Worm (Caenorhabditis elegans) whole organism, late embryonic: ENCODE results near the gene Y46E12A.5.

ENCODE experiments used
- C38D4.7 ChIP-seq: fragments of 200-800 bp; sonication (Bioruptor generic); optimal IDR thresholded peaks from 2 replicates; lab custom pipeline; 2018; ENCODE audit warnings: mild to moderate bottlenecking, missing genetic modification characterization, moderate library complexity, missing compliant biosample characterization
- F13H6.1 ChIP-seq: sonication (generic microtip); optimal IDR thresholded peaks from 2 replicates; lab custom pipeline; 2016; ENCODE audit warnings: missing genetic modification characterization, missing compliant biosample characterization
- K09A11.1 ChIP-seq: sonication (generic microtip); optimal IDR thresholded peaks from 2 replicates; lab custom pipeline; 2017; ENCODE audit warnings: antibody characterized with exemption, mild to moderate bottlenecking, missing genetic modification characterization, missing compliant biosample characterization; ENCODE audit not compliant: insufficient read depth
- ahr-1 ChIP-seq: sonication (generic microtip); optimal IDR thresholded peaks from 2 replicates; lab custom pipeline; 2016; ENCODE audit warnings: missing genetic modification characterization, missing compliant biosample characterization
- ama-1 ChIP-seq: fragments of 150-350 bp; optimal IDR thresholded peaks from 2 replicates; lab custom pipeline; 2014
- ceh-19 ChIP-seq: fragments of 200-800 bp; sonication (Bioruptor generic); optimal IDR thresholded peaks from 2 replicates; lab custom pipeline; 2018; ENCODE audit warnings: mild to moderate bottlenecking, missing genetic modification characterization, missing compliant biosample characterization
- ceh-24 ChIP-seq: sonication (generic microtip); optimal IDR thresholded peaks from 2 replicates; lab custom pipeline; 2016; ENCODE audit warnings: mild to moderate bottlenecking, missing genetic modification characterization, missing compliant biosample characterization
- ceh-31 ChIP-seq: sonication (generic microtip); optimal IDR thresholded peaks from 2 replicates; lab custom pipeline; 2016; ENCODE audit warnings: missing genetic modification characterization, missing compliant biosample characterization
- ceh-34 ChIP-seq: sonication (generic microtip); optimal IDR thresholded peaks from 2 replicates; lab custom pipeline; 2016; ENCODE audit warnings: mild to moderate bottlenecking, missing genetic modification characterization, missing compliant biosample characterization
- ceh-6 ChIP-seq: fragments of 200-800 bp; sonication (Bioruptor generic); optimal IDR thresholded peaks from 2 replicates; lab custom pipeline; 2018; ENCODE audit warnings: mild to moderate bottlenecking, missing genetic modification characterization, missing compliant biosample characterization
- dmd-4 ChIP-seq: sonication (generic microtip); optimal IDR thresholded peaks from 2 replicates; lab custom pipeline; 2016; ENCODE audit warnings: borderline replicate concordance, missing genetic modification characterization, missing compliant biosample characterization
- dve-1 ChIP-seq: sonication (generic microtip); optimal IDR thresholded peaks from 2 replicates; lab custom pipeline; 2017; ENCODE audit warnings: antibody characterized with exemption, mild to moderate bottlenecking, missing genetic modification characterization, missing compliant biosample characterization
- ets-4 ChIP-seq: sonication (generic microtip); optimal IDR thresholded peaks from 2 replicates; lab custom pipeline; 2016; ENCODE audit warnings: missing genetic modification characterization, missing compliant biosample characterization
- fax-1 ChIP-seq: sonication (generic microtip); optimal IDR thresholded peaks from 2 replicates; lab custom pipeline; 2016; ENCODE audit warnings: missing genotype, missing genetic modification characterization, missing compliant biosample characterization
- hlh-15 ChIP-seq: sonication (generic microtip); optimal IDR thresholded peaks from 2 replicates; lab custom pipeline; 2016; ENCODE audit warnings: missing genetic modification characterization, missing compliant biosample characterization
- hlh-30 ChIP-seq: sonication (generic microtip); optimal IDR thresholded peaks from 2 replicates; lab custom pipeline; 2017; ENCODE audit warnings: antibody characterized with exemption, missing genetic modification characterization, missing compliant biosample characterization; ENCODE audit not compliant: insufficient read depth
- hlh-8 ChIP-seq: sonication (generic microtip); optimal IDR thresholded peaks from 2 replicates; lab custom pipeline; 2016; ENCODE audit warnings: missing genotype, missing genetic modification characterization, missing compliant biosample characterization
- lim-6 ChIP-seq: sonication (generic microtip); optimal IDR thresholded peaks from 2 replicates; lab custom pipeline; 2016; ENCODE audit warnings: missing genetic modification characterization, missing compliant biosample characterization
- lin-11 ChIP-seq: fragments of 200-800 bp; sonication (Bioruptor generic); optimal IDR thresholded peaks from 2 replicates; lab custom pipeline; 2018; ENCODE audit warnings: mild to moderate bottlenecking, missing genetic modification characterization, missing compliant biosample characterization
- nhr-11 ChIP-seq: fragments of 150-350 bp; optimal IDR thresholded peaks from 2 replicates; lab custom pipeline; 2014; ENCODE audit warnings: missing biosample characterization, missing genetic modification characterization
- nhr-232 ChIP-seq: sonication (generic microtip); optimal IDR thresholded peaks from 2 replicates; lab custom pipeline; 2016; ENCODE audit warnings: missing genetic modification characterization, missing compliant biosample characterization
- odd-2 ChIP-seq: sonication (generic microtip); optimal IDR thresholded peaks from 2 replicates; lab custom pipeline; 2017; ENCODE audit warnings: antibody characterized with exemption, mild to moderate bottlenecking, missing genetic modification characterization, missing compliant biosample characterization
- pag-3 ChIP-seq: sonication (generic microtip); optimal IDR thresholded peaks from 2 replicates; lab custom pipeline; 2016; ENCODE audit warnings: missing compliant biosample characterization, missing genetic modification characterization, borderline replicate concordance
- pha-2 ChIP-seq: sonication (generic microtip); optimal IDR thresholded peaks from 2 replicates; lab custom pipeline; 2017; ENCODE audit warnings: mild to moderate bottlenecking, missing genetic modification characterization, missing compliant biosample characterization
- pha-4 ChIP-seq: fragments of 150-350 bp; optimal IDR thresholded peaks from 2 replicates; lab custom pipeline; 2018; ENCODE audit warnings: missing biosample characterization, missing genetic modification reagents, missing genetic modification characterization
- pros-1 ChIP-seq: fragments of 150-350 bp; optimal IDR thresholded peaks from 2 replicates; lab custom pipeline; 2014; ENCODE audit warnings: missing biosample characterization, missing genetic modification reagents, missing genetic modification characterization
- ref-2 ChIP-seq: sonication (generic microtip); optimal IDR thresholded peaks from 2 replicates; lab custom pipeline; 2016; ENCODE audit warnings: missing genetic modification characterization, missing compliant biosample characterization
- rnt-1 ChIP-seq: sonication (generic microtip); optimal IDR thresholded peaks from 2 replicates; lab custom pipeline; 2016; ENCODE audit warnings: missing genetic modification characterization, missing compliant biosample characterization
- sox-2 ChIP-seq: fragments of 200-800 bp; sonication (Bioruptor generic); IDR thresholded peaks from 2 replicates; pipeline ENCODE4 v1.3.6; 2022; ENCODE audit warnings: missing genetic modification reagents, missing genetic modification characterization, missing compliant biosample characterization
- sox-4 ChIP-seq: sonication (generic microtip); optimal IDR thresholded peaks from 2 replicates; lab custom pipeline; 2017; ENCODE audit warnings: mild to moderate bottlenecking, missing genetic modification characterization, inconsistent platforms, missing compliant biosample characterization
- tbx-7 ChIP-seq: sonication (generic microtip); optimal IDR thresholded peaks from 2 replicates; lab custom pipeline; 2016; ENCODE audit warnings: missing genotype, missing genetic modification characterization, missing compliant biosample characterization
- ttx-3 ChIP-seq: sonication (generic microtip); optimal IDR thresholded peaks from 2 replicates; lab custom pipeline; 2016; ENCODE audit warnings: missing genetic modification reagents, missing genetic modification characterization, missing compliant biosample characterization
- unc-42 ChIP-seq: sonication (generic microtip); optimal IDR thresholded peaks from 2 replicates; lab custom pipeline; 2016; ENCODE audit warnings: missing genotype, missing genetic modification characterization, missing compliant biosample characterization
- unc-86 ChIP-seq: sonication (generic microtip); optimal IDR thresholded peaks from 2 replicates; lab custom pipeline; 2016; ENCODE audit warnings: missing genetic modification characterization, missing compliant biosample characterization
- ztf-16 ChIP-seq: sonication (generic microtip); optimal IDR thresholded peaks from 2 replicates; lab custom pipeline; 2017; ENCODE audit warnings: missing genetic modification characterization, missing compliant biosample characterization

Gene Y46E12A.5

DNA sequence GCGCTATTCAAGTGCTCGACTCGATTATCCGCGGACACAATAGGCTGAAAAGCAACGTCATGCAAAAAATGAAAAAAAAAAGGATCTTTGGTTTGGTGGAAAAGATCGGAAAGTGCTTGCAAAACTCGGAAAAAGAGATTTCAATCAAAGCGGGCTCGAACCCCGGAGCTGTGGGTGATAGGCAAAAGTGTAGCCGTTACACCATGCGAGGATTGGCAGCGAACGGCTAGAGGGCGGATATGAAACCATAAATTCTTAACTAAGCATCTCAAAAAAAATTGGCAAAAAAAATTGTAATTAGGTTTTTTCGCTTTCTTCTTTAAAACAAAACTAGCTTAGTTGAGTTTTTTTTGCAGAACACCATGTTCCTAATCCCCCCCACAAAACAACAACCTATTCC, 13.6 kb downstream of the Y46E12A.5 start:
- TF ChIP-seq ref-2 (tag; lab: Kevin White, UChicago) (no peak), pag-3 (tag; lab: Kevin White, UChicago) (no peak), hlh-8 (tag; lab: Kevin White, UChicago) (no peak), ahr-1 (tag; lab: Kevin White, UChicago) (no peak), lim-6 (no peak), rnt-1 (tag; lab: Kevin White, UChicago) (no peak), tbx-7 (tag; lab: Kevin White, UChicago) (no peak), nhr-232 (tag; lab: Kevin White, UChicago) (no peak), ztf-16 (tag; lab: Kevin White, UChicago) (no peak), F13H6.1 (tag; lab: Kevin White, UChicago) (no peak), pha-4 (tag; lab: Kevin White, UChicago) (no peak), ceh-6 (GFP tag; lab: Kevin White, UChicago) (no peak), sox-4 (tag; lab: Kevin White, UChicago) (no peak)

DNA sequence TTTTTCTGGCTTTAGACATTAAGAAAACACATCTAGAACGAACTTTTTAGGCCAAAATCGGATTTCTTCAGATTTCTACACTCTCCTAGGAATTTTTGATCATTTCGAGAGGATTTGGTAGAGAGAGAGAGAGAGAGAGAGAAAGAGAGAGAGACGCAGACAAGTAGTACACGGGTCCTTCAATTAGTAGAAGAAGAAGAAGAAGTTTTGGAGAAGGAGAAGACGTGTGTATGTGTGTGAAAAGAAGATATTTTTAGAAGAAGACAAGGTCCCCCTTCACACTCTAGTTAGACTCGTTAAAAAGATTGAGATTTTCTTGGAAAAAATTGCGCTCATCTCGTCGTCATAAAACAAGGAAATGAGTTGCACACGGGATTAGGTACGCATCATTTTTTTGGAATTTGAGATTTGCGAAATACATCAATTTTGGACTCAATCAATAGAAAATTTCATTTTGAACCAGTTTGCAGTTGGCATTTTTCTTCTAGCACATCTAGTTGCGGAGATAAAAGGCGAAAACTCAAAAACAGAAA, 14.5 kb downstream of the Y46E12A.5 start:
- TF ChIP-seq ets-4 (tag; lab: Kevin White, UChicago), result no peak
- peak; percentile 57 for TF ChIP-seq unc-42 (tag; lab: Kevin White, UChicago)

DNA sequence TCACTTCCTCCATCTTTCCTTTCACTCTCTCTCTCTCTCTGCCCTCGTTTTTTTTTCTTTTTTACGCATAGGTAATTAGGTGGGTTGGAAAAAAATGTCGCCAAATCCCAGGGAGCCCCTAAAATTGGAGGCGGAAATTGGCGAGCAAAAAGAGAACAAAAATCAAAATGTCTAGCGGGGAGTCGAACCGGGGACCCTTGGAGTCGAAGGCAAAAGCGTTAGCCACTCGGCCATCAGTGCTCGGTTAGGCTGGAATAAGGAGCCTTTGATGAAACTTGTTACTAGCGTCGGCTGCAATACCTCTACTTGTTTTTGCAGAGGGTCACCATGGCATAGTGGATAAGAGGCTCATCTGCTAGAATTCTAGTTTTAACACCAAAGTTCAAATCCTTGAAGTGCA, 15.0 kb downstream of the Y46E12A.5 start:
- TF ChIP-seq unc-86 (tag; lab: Kevin White, UChicago) (no peak), ceh-31 (no peak), ceh-6 (GFP tag; lab: Kevin White, UChicago) (no peak), odd-2 (tag; lab: Kevin White, UChicago) (no peak), ttx-3 (no peak)

DNA sequence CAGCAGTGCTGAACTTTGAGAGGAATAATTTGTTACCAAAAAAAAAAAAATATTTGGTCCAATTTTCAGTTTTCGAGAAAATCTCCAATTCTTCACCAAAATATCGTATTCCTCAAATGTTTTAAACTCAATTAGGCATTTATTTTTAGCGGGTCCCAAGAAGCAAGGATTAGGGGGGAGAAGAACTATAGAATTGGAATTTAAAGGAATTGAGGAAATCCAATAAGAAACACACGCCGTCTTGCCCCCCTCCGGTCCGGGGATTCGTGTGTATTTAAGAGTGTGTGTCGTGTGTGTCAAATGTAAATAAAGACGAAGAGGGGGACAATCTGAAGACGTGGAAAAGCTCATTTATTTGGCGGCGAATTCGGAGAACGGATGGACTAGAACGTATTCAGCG, 24.6 kb downstream of the Y46E12A.5 start:
- TF ChIP-seq nhr-11 (tag; lab: Kevin White, UChicago) (no peak), unc-42 (tag; lab: Kevin White, UChicago) (peak; percentile 51)

DNA sequence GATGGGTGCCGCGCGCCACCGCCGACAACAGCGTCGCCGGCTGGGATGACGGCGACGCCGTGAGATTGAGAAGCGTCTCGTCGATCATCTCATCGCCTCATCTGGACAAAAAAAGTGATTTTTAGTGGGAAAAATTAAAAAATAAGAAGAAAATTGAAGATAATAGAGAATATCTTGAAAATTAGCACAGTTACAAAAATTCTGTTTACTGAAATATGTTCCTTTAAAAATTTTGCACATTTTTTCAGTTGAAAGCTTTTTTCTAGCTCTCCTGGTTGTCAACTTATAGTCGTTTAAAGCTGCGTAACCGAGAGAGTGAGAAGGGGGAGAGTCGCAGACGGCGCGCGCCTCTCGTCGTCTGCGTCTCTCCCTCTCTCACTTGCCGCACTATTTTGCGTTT, 25.1 kb downstream of the Y46E12A.5 start, which contains the start of gene ser-4:
TSS of gene ser-4 (minus strand) at position 101 of the 400 bp plus-strand sequence.
- TF ChIP-seq C38D4.7 (GFP tag; lab: Kevin White, UChicago) (no peak), odd-2 (tag; lab: Kevin White, UChicago) (no peak), hlh-30 (tag; lab: Kevin White, UChicago) (no peak), hlh-15 (tag; lab: Kevin White, UChicago) (no peak), sox-2 (GFP tag; lab: Robert Waterston, UW) (no peak), fax-1 (tag; lab: Kevin White, UChicago) (no peak), ceh-34 (no peak), dmd-4 (tag; lab: Kevin White, UChicago) (no peak), ttx-3 (no peak), dve-1 (tag; lab: Kevin White, UChicago) (no peak), pha-4 (tag; lab: Kevin White, UChicago) (no peak), ceh-24 (tag; lab: Kevin White, UChicago) (no peak), K09A11.1 (no peak), pha-2 (tag; lab: Kevin White, UChicago) (no peak), ztf-16 (tag; lab: Kevin White, UChicago) (no peak), lin-11 (tag; lab: Kevin White, UChicago) (no peak), pros-1 (tag; lab: Kevin White, UChicago) (no peak), ama-1 (lab: Kevin White, UChicago) (no peak), ceh-19 (no peak)
